Worm (Caenorhabditis elegans) whole organism, late embryonic: ENCODE results near the gene Y39B6A.33.

Source experiments
- C08G9.2 ChIP-seq: sonication (generic microtip); optimal IDR thresholded peaks from 2 replicates; lab custom pipeline; 2016; ENCODE audit warnings: mild to moderate bottlenecking, missing genetic modification characterization, moderate library complexity, missing compliant biosample characterization
- F13H6.1 ChIP-seq: sonication (generic microtip); optimal IDR thresholded peaks from 2 replicates; lab custom pipeline; 2016; ENCODE audit warnings: missing genetic modification characterization, missing compliant biosample characterization
- K09A11.1 ChIP-seq: sonication (generic microtip); optimal IDR thresholded peaks from 2 replicates; lab custom pipeline; 2017; ENCODE audit warnings: antibody characterized with exemption, mild to moderate bottlenecking, missing genetic modification characterization, missing compliant biosample characterization; ENCODE audit not compliant: insufficient read depth
- Y22D7AL.16 ChIP-seq: sonication (generic microtip); optimal IDR thresholded peaks from 2 replicates; lab custom pipeline; 2016; ENCODE audit warnings: missing genetic modification characterization, missing compliant biosample characterization
- ahr-1 ChIP-seq: sonication (generic microtip); optimal IDR thresholded peaks from 2 replicates; lab custom pipeline; 2016; ENCODE audit warnings: missing genetic modification characterization, missing compliant biosample characterization
- ama-1 ChIP-seq: fragments of 150-350 bp; optimal IDR thresholded peaks from 2 replicates; lab custom pipeline; 2014
- ceh-14 ChIP-seq: sonication (generic microtip); optimal IDR thresholded peaks from 2 replicates; lab custom pipeline; 2016; ENCODE audit warnings: missing genotype, missing genetic modification characterization, missing compliant biosample characterization
- ceh-18 ChIP-seq: sonication (generic microtip); optimal IDR thresholded peaks from 2 replicates; lab custom pipeline; 2016; ENCODE audit warnings: missing genetic modification characterization, missing compliant biosample characterization
- ceh-22 ChIP-seq: sonication (generic microtip); optimal IDR thresholded peaks from 2 replicates; lab custom pipeline; 2017; ENCODE audit warnings: missing biosample characterization, missing genetic modification characterization
- ceh-24 ChIP-seq: sonication (generic microtip); optimal IDR thresholded peaks from 2 replicates; lab custom pipeline; 2016; ENCODE audit warnings: mild to moderate bottlenecking, missing genetic modification characterization, missing compliant biosample characterization
- ceh-31 ChIP-seq: sonication (generic microtip); optimal IDR thresholded peaks from 2 replicates; lab custom pipeline; 2016; ENCODE audit warnings: missing genetic modification characterization, missing compliant biosample characterization
- ceh-34 ChIP-seq: sonication (generic microtip); optimal IDR thresholded peaks from 2 replicates; lab custom pipeline; 2016; ENCODE audit warnings: mild to moderate bottlenecking, missing genetic modification characterization, missing compliant biosample characterization
- ceh-48 ChIP-seq: sonication (generic microtip); optimal IDR thresholded peaks from 2 replicates; lab custom pipeline; 2016; ENCODE audit warnings: missing genetic modification characterization, inconsistent platforms, missing compliant biosample characterization
- ceh-6 ChIP-seq: fragments of 200-800 bp; sonication (Bioruptor generic); optimal IDR thresholded peaks from 2 replicates; lab custom pipeline; 2018; ENCODE audit warnings: mild to moderate bottlenecking, missing genetic modification characterization, missing compliant biosample characterization
- ceh-9 ChIP-seq: sonication (generic microtip); optimal IDR thresholded peaks from 2 replicates; lab custom pipeline; 2016; ENCODE audit warnings: mild to moderate bottlenecking, missing genetic modification characterization, inconsistent platforms, missing compliant biosample characterization
- che-1 ChIP-seq: sonication (generic microtip); optimal IDR thresholded peaks from 2 replicates; lab custom pipeline; 2016; ENCODE audit warnings: mild to moderate bottlenecking, missing genetic modification characterization, missing compliant biosample characterization
- dve-1 ChIP-seq: sonication (generic microtip); optimal IDR thresholded peaks from 2 replicates; lab custom pipeline; 2017; ENCODE audit warnings: antibody characterized with exemption, mild to moderate bottlenecking, missing genetic modification characterization, missing compliant biosample characterization
- elt-2 ChIP-seq: sonication (generic microtip); optimal IDR thresholded peaks from 2 replicates; lab custom pipeline; 2016; ENCODE audit warnings: missing genetic modification reagents, missing genetic modification characterization, missing compliant biosample characterization
- elt-4 ChIP-seq: sonication (generic microtip); optimal IDR thresholded peaks from 2 replicates; lab custom pipeline; 2016; ENCODE audit warnings: missing genetic modification characterization, missing compliant biosample characterization
- ets-4 ChIP-seq: sonication (generic microtip); optimal IDR thresholded peaks from 2 replicates; lab custom pipeline; 2016; ENCODE audit warnings: missing genetic modification characterization, missing compliant biosample characterization
- fkh-10 ChIP-seq: fragments of 150-350 bp; optimal IDR thresholded peaks from 2 replicates; lab custom pipeline; 2014; ENCODE audit warnings: missing biosample characterization, missing genetic modification reagents, missing genetic modification characterization
- gmeb-2 ChIP-seq: sonication (generic microtip); optimal IDR thresholded peaks from 2 replicates; lab custom pipeline; 2016; ENCODE audit warnings: missing genetic modification characterization, inconsistent platforms, missing compliant biosample characterization
- hlh-6 ChIP-seq: sonication (generic microtip); optimal IDR thresholded peaks from 2 replicates; lab custom pipeline; 2016; ENCODE audit warnings: missing genotype, missing genetic modification characterization, missing compliant biosample characterization
- lim-6 ChIP-seq: sonication (generic microtip); optimal IDR thresholded peaks from 2 replicates; lab custom pipeline; 2016; ENCODE audit warnings: missing genetic modification characterization, missing compliant biosample characterization
- lin-11 ChIP-seq: fragments of 200-800 bp; sonication (Bioruptor generic); optimal IDR thresholded peaks from 2 replicates; lab custom pipeline; 2018; ENCODE audit warnings: mild to moderate bottlenecking, missing genetic modification characterization, missing compliant biosample characterization
- mec-3 ChIP-seq: sonication (generic microtip); optimal IDR thresholded peaks from 2 replicates; lab custom pipeline; 2016; ENCODE audit warnings: borderline replicate concordance, missing genetic modification characterization, missing compliant biosample characterization
- pag-3 ChIP-seq: sonication (generic microtip); optimal IDR thresholded peaks from 2 replicates; lab custom pipeline; 2016; ENCODE audit warnings: missing compliant biosample characterization, missing genetic modification characterization, borderline replicate concordance
- pat-9 ChIP-seq: fragments of 200-800 bp; sonication (Bioruptor generic); optimal IDR thresholded peaks from 2 replicates; lab custom pipeline; 2018; ENCODE audit warnings: mild to moderate bottlenecking, missing genetic modification characterization, moderate library complexity, missing compliant biosample characterization
- pax-1 ChIP-seq: fragments of 150-350 bp; optimal IDR thresholded peaks from 2 replicates; lab custom pipeline; 2014; ENCODE audit warnings: missing biosample characterization, missing genetic modification characterization
- pha-2 ChIP-seq: sonication (generic microtip); optimal IDR thresholded peaks from 2 replicates; lab custom pipeline; 2017; ENCODE audit warnings: mild to moderate bottlenecking, missing genetic modification characterization, missing compliant biosample characterization
- pha-4 ChIP-seq: fragments of 150-350 bp; optimal IDR thresholded peaks from 2 replicates; lab custom pipeline; 2018; ENCODE audit warnings: missing biosample characterization, missing genetic modification reagents, missing genetic modification characterization
- pqm-1 ChIP-seq: sonication (generic microtip); optimal IDR thresholded peaks from 2 replicates; lab custom pipeline; 2016; ENCODE audit warnings: missing genetic modification characterization, missing compliant biosample characterization
- ref-2 ChIP-seq: sonication (generic microtip); optimal IDR thresholded peaks from 2 replicates; lab custom pipeline; 2016; ENCODE audit warnings: missing genetic modification characterization, missing compliant biosample characterization
- sox-2 ChIP-seq: fragments of 200-800 bp; sonication (Bioruptor generic); IDR thresholded peaks from 2 replicates; pipeline ENCODE4 v1.3.6; 2022; ENCODE audit warnings: missing genetic modification reagents, missing genetic modification characterization, missing compliant biosample characterization
- syd-9 ChIP-seq: sonication (generic microtip); optimal IDR thresholded peaks from 2 replicates; lab custom pipeline; 2016; ENCODE audit warnings: mild to moderate bottlenecking, missing genetic modification characterization, moderate library complexity, missing compliant biosample characterization
- tbx-2 ChIP-seq: sonication (generic microtip); optimal IDR thresholded peaks from 2 replicates; lab custom pipeline; 2016; ENCODE audit warnings: missing genetic modification characterization, missing compliant biosample characterization
- unc-55 ChIP-seq: sonication (generic microtip); optimal IDR thresholded peaks from 2 replicates; lab custom pipeline; 2017; ENCODE audit warnings: missing biosample characterization, missing genetic modification reagents, missing genetic modification characterization
- unc-86 ChIP-seq: sonication (generic microtip); optimal IDR thresholded peaks from 2 replicates; lab custom pipeline; 2016; ENCODE audit warnings: missing genetic modification characterization, missing compliant biosample characterization
- zip-5 ChIP-seq: sonication (generic microtip); optimal IDR thresholded peaks from 2 replicates; lab custom pipeline; 2016; ENCODE audit warnings: missing genetic modification characterization, missing compliant biosample characterization

The Y39B6A.33 gene

DNA sequence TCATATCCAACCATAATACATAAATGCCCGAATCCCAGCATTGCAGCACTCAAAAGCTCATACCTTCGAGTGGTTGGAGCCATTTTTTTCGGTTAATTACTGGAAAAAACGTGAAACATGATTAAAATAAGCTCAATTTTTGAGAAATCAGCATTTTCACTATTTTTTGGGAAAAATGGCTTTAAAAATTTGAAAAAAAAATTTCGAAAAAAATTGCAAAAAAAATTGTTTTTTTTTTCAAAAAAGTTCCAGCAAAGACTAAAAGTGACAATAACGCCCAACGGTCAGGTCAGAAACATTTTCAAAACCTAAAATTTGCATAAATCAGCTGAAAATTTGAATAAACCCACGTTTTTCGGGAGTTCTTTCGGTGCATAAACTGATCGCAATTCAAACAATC, 22.9 kb downstream of the Y39B6A.33 start, which contains the start of gene Y39B6A.29:
Gene Y39B6A.29, minus strand, starts transcription at position 101 of the 400 bp plus-strand sequence.
- no peak for TF ChIP-seq unc-86 (tag; lab: Kevin White, UChicago)
- TF ChIP-seq ahr-1 (tag; lab: Kevin White, UChicago), result no peak
- no peak for TF ChIP-seq pha-2 (tag; lab: Kevin White, UChicago)
- no peak for TF ChIP-seq ceh-24 (tag; lab: Kevin White, UChicago)
- no peak for TF ChIP-seq C08G9.2 (tag; lab: Kevin White, UChicago)

DNA sequence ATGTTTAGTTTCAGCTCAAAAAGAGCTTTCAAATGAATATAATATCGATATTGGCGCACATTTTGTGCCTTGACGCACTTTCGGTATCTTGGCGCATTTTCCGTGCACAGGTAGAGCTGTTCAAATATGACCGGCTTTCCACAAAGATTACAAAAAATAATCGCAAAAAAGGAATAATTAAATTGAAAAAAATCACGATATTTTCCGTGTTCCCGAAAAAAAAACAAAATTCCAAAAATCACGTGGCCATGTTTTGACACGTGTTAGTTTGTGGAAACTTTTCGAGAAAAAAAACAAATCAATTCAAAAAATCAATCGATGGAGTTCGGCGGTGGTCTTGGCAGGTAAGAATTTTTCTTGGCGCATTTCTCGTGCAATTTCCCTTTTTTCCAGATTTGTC, 24.4 kb downstream of the Y39B6A.33 start, which contains the start of gene Y39B6A.25:
Gene Y39B6A.25, plus strand, starts transcription at position 301 of the 400 bp plus-strand sequence.
- no peak for TF ChIP-seq K09A11.1 (tag; lab: Kevin White, UChicago)
- no peak for TF ChIP-seq ceh-24 (tag; lab: Kevin White, UChicago)
- no peak for TF ChIP-seq unc-55 (GFP tag; lab: Kevin White, UChicago)
- no peak for TF ChIP-seq fkh-10 (GFP tag; lab: Kevin White, UChicago)
- TF ChIP-seq ceh-34 (tag; lab: Kevin White, UChicago), result no peak
- no peak for TF ChIP-seq mec-3
- TF ChIP-seq gmeb-2 (tag; lab: Kevin White, UChicago), result no peak
- no peak for TF ChIP-seq Y22D7AL.16 (tag; lab: Kevin White, UChicago)
- TF ChIP-seq pax-1 (tag; lab: Kevin White, UChicago), result no peak
- TF ChIP-seq syd-9 (tag; lab: Kevin White, UChicago), result no peak
- TF ChIP-seq ceh-18 (tag; lab: Kevin White, UChicago), result no peak
- TF ChIP-seq pha-4 (tag; lab: Kevin White, UChicago), result no peak
- no peak for TF ChIP-seq elt-2 (tag; lab: Kevin White, UChicago)
- TF ChIP-seq sox-2 (GFP tag; lab: Robert Waterston, UW), result no peak
- no peak for TF ChIP-seq pag-3 (tag; lab: Kevin White, UChicago)
- TF ChIP-seq tbx-2 (tag; lab: Kevin White, UChicago), result no peak
- TF ChIP-seq pqm-1 (tag; lab: Kevin White, UChicago), result no peak
- TF ChIP-seq ref-2 (tag; lab: Kevin White, UChicago), result no peak
- no peak for TF ChIP-seq lin-11 (tag; lab: Kevin White, UChicago)
- no peak for TF ChIP-seq ets-4 (tag; lab: Kevin White, UChicago)

DNA sequence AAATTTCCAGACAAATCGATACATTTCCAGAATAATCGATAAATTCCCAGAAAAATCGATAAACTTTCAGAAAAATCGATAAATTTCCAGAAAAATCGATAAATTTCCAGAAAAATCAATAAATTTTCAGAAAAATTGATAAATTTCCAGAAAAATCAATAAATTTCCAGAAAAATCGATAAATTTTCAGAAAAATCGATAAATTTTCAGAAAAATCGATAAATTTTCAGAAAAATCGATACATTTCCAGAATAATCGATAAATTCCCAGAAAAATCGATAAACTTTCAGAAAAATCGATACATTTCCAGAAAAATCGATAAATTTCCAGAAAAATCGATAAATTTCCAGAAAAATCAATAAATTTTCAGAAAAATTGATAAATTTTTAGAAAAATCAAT, 25.0 kb downstream of the Y39B6A.33 start:
- peak; percentile 52 for TF ChIP-seq ceh-48 (tag; lab: Kevin White, UChicago)
- TF ChIP-seq, all 69 proteins: peak for 1; not testable (repeated sequence) for 68

DNA sequence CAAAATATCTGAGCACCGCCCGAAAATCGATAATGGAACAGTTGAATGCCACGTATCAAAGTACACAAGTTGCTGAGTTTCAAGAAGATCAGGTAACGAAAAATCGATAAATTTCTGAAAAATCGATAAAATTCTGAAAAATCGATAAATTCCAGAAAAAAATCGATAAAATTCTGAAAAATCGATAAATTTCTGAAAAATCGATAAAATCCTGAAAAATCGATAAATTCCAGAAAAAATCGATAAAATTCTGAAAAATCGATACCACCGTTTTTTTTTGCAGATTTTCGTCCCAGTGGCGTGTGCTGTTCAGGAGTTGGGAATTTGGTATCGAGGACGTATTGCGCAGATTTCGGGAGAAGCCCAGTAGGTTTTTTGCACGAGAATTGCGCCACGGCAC, 25.6 kb downstream of the Y39B6A.33 start:
- no peak for TF ChIP-seq unc-86 (tag; lab: Kevin White, UChicago)
- TF ChIP-seq ceh-14 (tag; lab: Kevin White, UChicago), result no peak
- TF ChIP-seq ceh-48 (tag; lab: Kevin White, UChicago), result peak; percentile 68
- no peak for TF ChIP-seq lim-6 (tag; lab: Kevin White, UChicago)

DNA sequence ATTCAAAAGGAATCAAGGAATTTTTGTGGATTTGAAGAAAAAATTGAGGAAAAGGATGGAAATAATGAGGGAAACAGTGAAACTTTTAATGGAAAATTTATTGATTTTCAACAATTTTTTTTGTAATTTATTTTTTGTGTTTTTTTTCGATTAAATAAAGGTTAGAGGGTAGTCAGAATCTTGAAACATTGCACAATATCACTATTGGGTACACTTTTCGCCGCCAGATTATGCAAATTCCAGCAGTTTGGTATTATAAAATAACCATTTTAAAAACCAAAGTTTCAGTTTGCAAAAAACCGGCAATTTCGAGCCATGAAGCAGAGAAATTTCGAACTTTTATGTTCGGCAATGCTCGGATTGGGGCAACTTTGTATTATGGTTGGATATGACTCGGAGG, 29.7 kb downstream of the Y39B6A.33 start, which contains the start of gene Y39B6A.27:
Gene Y39B6A.27, plus strand, starts transcription at position 301 of the 400 bp plus-strand sequence.
- no peak for TF ChIP-seq ahr-1 (tag; lab: Kevin White, UChicago)
- TF ChIP-seq zip-5 (tag; lab: Kevin White, UChicago), result no peak
- no peak for TF ChIP-seq che-1
- no peak for TF ChIP-seq pat-9 (tag; lab: Kevin White, UChicago)
- no peak for TF ChIP-seq ceh-31 (tag; lab: Kevin White, UChicago)
- TF ChIP-seq ceh-9, result no peak
- no peak for TF ChIP-seq lim-6 (tag; lab: Kevin White, UChicago)
- no peak for TF ChIP-seq syd-9 (tag; lab: Kevin White, UChicago)
- no peak for TF ChIP-seq ceh-22 (tag; lab: Kevin White, UChicago)
- no peak for TF ChIP-seq elt-4
- no peak for TF ChIP-seq hlh-6 (tag; lab: Kevin White, UChicago)
- no peak for TF ChIP-seq ceh-6 (GFP tag; lab: Kevin White, UChicago)
- TF ChIP-seq pax-1 (tag; lab: Kevin White, UChicago), result no peak
- no peak for TF ChIP-seq unc-55 (GFP tag; lab: Kevin White, UChicago)
- no peak for TF ChIP-seq F13H6.1 (tag; lab: Kevin White, UChicago)
- TF ChIP-seq dve-1 (tag; lab: Kevin White, UChicago), result no peak
- no peak for TF ChIP-seq tbx-2 (tag; lab: Kevin White, UChicago)
- TF ChIP-seq ama-1, result no peak
- TF ChIP-seq fkh-10 (GFP tag; lab: Kevin White, UChicago), result no peak
